Fruit fly (Drosophila melanogaster): Measurements from ENCODE around the gene vig2.
"Not testable (repeated sequence)": the region's sequence is repeated elsewhere in the genome, so short reads cannot be mapped to it uniquely, and the experiment has no call there.

vig2 gene

DNA sequence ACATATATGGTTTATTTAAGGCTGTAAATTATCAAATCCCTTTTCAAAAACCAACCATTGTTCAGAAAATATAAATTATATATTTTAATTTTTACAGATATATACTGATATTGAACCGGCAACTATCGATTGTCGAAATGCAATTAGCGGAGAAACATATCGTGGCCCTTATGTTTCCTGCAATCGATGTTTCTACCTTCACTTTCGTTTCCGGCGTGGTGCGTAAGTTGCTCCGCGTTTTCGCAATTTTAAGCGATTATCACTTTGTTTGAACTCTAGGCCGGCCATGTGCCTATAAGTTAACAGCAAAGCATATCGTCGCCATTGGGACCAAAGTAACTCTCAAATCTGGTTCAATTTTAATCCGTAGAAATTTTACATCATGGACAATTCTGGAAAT lies at the start of gene vig2 (continued):
- TF ChIP-seq otp (GFP tag; IDR thresholded peaks at IDR 0.05), result peak; percentile 87
- TF ChIP-seq Dref (GFP tag; IDR thresholded peaks at IDR 0.05), result peak; percentile 92
- TF ChIP-seq CG3281 (GFP tag; optimal IDR thresholded peaks at IDR 0.05), result peak; percentile 62
- peak; percentile 49; the same call in 1 of the 3 replicates for TF ChIP-seq Mrtf (GFP tag; IDR thresholded peaks at IDR 0.05)
- peak; percentile 10 for TF ChIP-seq exex (tag; optimal IDR thresholded peaks at IDR 0.05)
- TF ChIP-seq sob (GFP tag; IDR thresholded peaks at IDR 0.05), result peak; percentile 84
- peak; percentile 71; the same call in 1 of the 2 replicates for TF ChIP-seq lmd (GFP tag; IDR thresholded peaks at IDR 0.05)
- TF ChIP-seq CG14050 (GFP tag; IDR thresholded peaks at IDR 0.05), result peak; percentile 65; the same call in 2 of the 3 replicates
- peak; percentile 84 for TF ChIP-seq CG14860 (GFP tag; IDR thresholded peaks at IDR 0.05; ENCODE audit: partially characterized antibody)
- TF ChIP-seq sim (GFP tag; IDR thresholded peaks at IDR 0.05), result peak; percentile 54; the same call in 1 of the 2 replicates
- TF ChIP-seq ato (GFP tag; IDR thresholded peaks at IDR 0.05; ENCODE audit: partially characterized antibody), result peak; percentile 90
- TF ChIP-seq CG1233 (GFP tag; optimal IDR thresholded peaks at IDR 0.05), result peak; percentile 66
- peak; percentile 39 for TF ChIP-seq phol (tag; optimal IDR thresholded peaks at IDR 0.05)
- peak; percentile 35 for TF ChIP-seq p53 (GFP tag; optimal IDR thresholded peaks at IDR 0.05)
- TF ChIP-seq Rfx (GFP tag; IDR thresholded peaks at IDR 0.05), result peak; percentile 93
- peak; percentile 27 for TF ChIP-seq CG12391 (tag; optimal IDR thresholded peaks at IDR 0.05)
- TF ChIP-seq zfh2 (GFP tag; optimal IDR thresholded peaks at IDR 0.05), result peak; percentile 10
- peak; percentile 56 for TF ChIP-seq CG13296 (GFP tag; optimal IDR thresholded peaks at IDR 0.05)
- TF ChIP-seq CG13624 (GFP tag; optimal IDR thresholded peaks at IDR 0.05), result peak; percentile 18
- not testable (repeated sequence) for TF ChIP-seq lov, sc, D (optimal IDR thresholded peaks at IDR 0.05)
- TF ChIP-seq lov (GFP tag; IDR thresholded peaks at IDR 0.05), result peak; percentile 90; the same call in 2 of the 3 replicates
- peak; percentile 72 for TF ChIP-seq CG13287 (GFP tag; IDR thresholded peaks at IDR 0.05; ENCODE audit: partially characterized antibody)
- peak; percentile 82 for TF ChIP-seq CG34422 (GFP tag; IDR thresholded peaks at IDR 0.05)
- TF ChIP-seq hb (GFP tag; IDR thresholded peaks at IDR 0.05; ENCODE audit: partially characterized antibody), result peak; percentile 85
- peak; percentile 74 for TF ChIP-seq tna (GFP tag; IDR thresholded peaks at IDR 0.05; ENCODE audit: partially characterized antibody)
- peak; percentile 43 for TF ChIP-seq CG14710 (tag; optimal IDR thresholded peaks at IDR 0.05)
- TF ChIP-seq Jarid2 (GFP tag; optimal IDR thresholded peaks at IDR 0.05), result peak; percentile 23
- peak; percentile 87 for TF ChIP-seq inv (GFP tag; IDR thresholded peaks at IDR 0.05; ENCODE audit: partially characterized antibody)
- peak; percentile 72 for TF ChIP-seq bcd (GFP tag; optimal IDR thresholded peaks at IDR 0.05)
- peak; percentile 19 for TF ChIP-seq CG4707 (GFP tag; optimal IDR thresholded peaks at IDR 0.05)
- TF ChIP-seq CG14014 (GFP tag; IDR thresholded peaks at IDR 0.05), result peak; percentile 75; the same call in 1 of the 2 replicates
- TF ChIP-seq CG4424 (GFP tag; optimal IDR thresholded peaks at IDR 0.05), result peak; percentile 4
- TF ChIP-seq CG7963 (GFP tag; IDR thresholded peaks at IDR 0.05; ENCODE audit: partially characterized antibody), result peak; percentile 91
- TF ChIP-seq nmo (GFP tag; optimal IDR thresholded peaks at IDR 0.05), result peak; percentile 55
- peak; percentile 15 for TF ChIP-seq sug (tag; optimal IDR thresholded peaks at IDR 0.05)
- 0 out of 2 replicates have a peak, but pooled peaks have one; percentile 8 for TF ChIP-seq danr (GFP tag; IDR thresholded peaks at IDR 0.05)
- peak; percentile 60 for TF ChIP-seq CG17385 (GFP tag; optimal IDR thresholded peaks at IDR 0.05)
- peak; percentile 70 for TF ChIP-seq Oaz (GFP tag; IDR thresholded peaks at IDR 0.05)
- TF ChIP-seq fd3F (GFP tag; optimal IDR thresholded peaks at IDR 0.05), result peak; percentile 57
- TF ChIP-seq sc (GFP tag; optimal IDR thresholded peaks at IDR 0.05), result peak; percentile 3
- TF ChIP-seq CG6813 (GFP tag; optimal IDR thresholded peaks at IDR 0.05), result peak; percentile 59
- peak; percentile 2 for TF ChIP-seq D (GFP tag; optimal IDR thresholded peaks at IDR 0.05)
- peak; percentile 29 for TF ChIP-seq CG30403 (GFP tag; optimal IDR thresholded peaks at IDR 0.05)
- peak; percentile 82 for TF ChIP-seq Ets65A (GFP tag)
- peak; percentile 43; the same call in 1 of the 2 replicates for TF ChIP-seq ap (GFP tag; IDR thresholded peaks at IDR 0.05)
- peak; percentile 20 for TF ChIP-seq ind (GFP tag; optimal IDR thresholded peaks at IDR 0.05)
- TF ChIP-seq CG17829 (tag; optimal IDR thresholded peaks at IDR 0.05), result peak; percentile 3
- TF ChIP-seq HLHmδ (GFP tag; optimal IDR thresholded peaks at IDR 0.05), result peak; percentile 72
